Fruit fly (Drosophila melanogaster): ENCODE measurements around the gene eEF1gamma.

The eEF1gamma gene

dm6 chr3R:29265075-29265474 is 45.1 kb downstream of the eEF1gamma start:
- TF ChIP-seq Dll (optimal IDR thresholded peaks at IDR 0.05) = no peak
- no peak for TF ChIP-seq pan (optimal IDR thresholded peaks at IDR 0.05)
- no peak for TF ChIP-seq CG8478 (optimal IDR thresholded peaks at IDR 0.05)
- no peak for TF ChIP-seq EcR (GFP tag; optimal IDR thresholded peaks at IDR 0.05)
- TF ChIP-seq usp (GFP tag; optimal IDR thresholded peaks at IDR 0.05) = no peak
- TF ChIP-seq psq (optimal IDR thresholded peaks at IDR 0.05) = no peak

- no peak for TF ChIP-seq pan (optimal IDR thresholded peaks at IDR 0.05)
- TF ChIP-seq EcR (GFP tag; optimal IDR thresholded peaks at IDR 0.05) = no peak
- no peak for TF ChIP-seq psq (optimal IDR thresholded peaks at IDR 0.05)
- no peak for TF ChIP-seq Dll (optimal IDR thresholded peaks at IDR 0.05)
- TF ChIP-seq usp (GFP tag; optimal IDR thresholded peaks at IDR 0.05) = no peak
- no peak for TF ChIP-seq CG8478 (optimal IDR thresholded peaks at IDR 0.05)
Measured at dm6 chr3R:29266607-29267006, 46.6 kb downstream of the eEF1gamma start.

- TF ChIP-seq EcR (GFP tag; optimal IDR thresholded peaks at IDR 0.05) (no peak), CG8478 (optimal IDR thresholded peaks at IDR 0.05) (no peak), psq (optimal IDR thresholded peaks at IDR 0.05) (no peak), usp (GFP tag; optimal IDR thresholded peaks at IDR 0.05) (no peak), pan (optimal IDR thresholded peaks at IDR 0.05) (no peak), Dll (optimal IDR thresholded peaks at IDR 0.05) (no peak)
Measured at dm6 chr3R:29268062-29268461, 48.1 kb downstream of the eEF1gamma start.

- no peak for TF ChIP-seq psq (optimal IDR thresholded peaks at IDR 0.05)
- no peak for TF ChIP-seq usp (GFP tag; optimal IDR thresholded peaks at IDR 0.05)
- TF ChIP-seq CG8478 (optimal IDR thresholded peaks at IDR 0.05) = no peak
- TF ChIP-seq Dll (optimal IDR thresholded peaks at IDR 0.05) = no peak
- TF ChIP-seq pan (optimal IDR thresholded peaks at IDR 0.05) = no peak
- no peak for TF ChIP-seq EcR (GFP tag; optimal IDR thresholded peaks at IDR 0.05)
Measured at dm6 chr3R:29269204-29269603, 49.2 kb downstream of the eEF1gamma start.

All from whole organism.